Worm (Caenorhabditis elegans): Measurements from ENCODE around the gene fbxa-105.

fbxa-105 gene

DNA sequence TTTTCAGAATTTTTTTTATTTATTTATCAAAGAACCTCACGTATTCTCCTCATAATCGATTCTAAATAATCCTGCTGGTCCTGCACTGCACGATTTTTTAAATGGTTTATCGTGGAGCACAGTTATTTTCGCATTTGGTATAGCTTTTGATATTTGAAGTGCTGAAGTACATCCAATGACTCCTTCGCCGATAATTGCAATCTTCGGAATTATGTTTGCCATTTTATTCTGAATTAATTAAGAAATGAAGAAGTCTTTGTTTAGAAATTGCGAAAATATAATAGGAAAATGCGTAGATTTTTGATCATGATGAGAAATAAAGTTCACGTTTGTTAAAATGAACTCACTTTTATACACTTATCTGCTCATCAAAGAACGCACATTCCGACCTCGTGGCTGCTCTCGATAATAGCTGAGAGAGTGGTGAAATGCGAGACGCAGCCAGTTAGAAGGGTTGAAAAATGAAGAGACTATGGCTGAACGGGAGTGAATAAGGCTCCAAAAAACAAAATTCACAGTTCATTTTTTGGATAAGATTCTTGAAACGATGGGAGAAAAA, 43.1 kb upstream of the fbxa-105 start:
- TF ChIP-seq crh-2 (tag; optimal IDR thresholded peaks at IDR 0.05) (peak; percentile 78), nhr-21 (tag; optimal IDR thresholded peaks at IDR 0.05) (no peak), alr-1 (tag; optimal IDR thresholded peaks at IDR 0.05) (no peak), mdl-1 (tag; optimal IDR thresholded peaks at IDR 0.05) (peak; percentile 87 to 88), ZK546.5 (tag; optimal IDR thresholded peaks at IDR 0.05) (no peak), dmd-4 (tag; optimal IDR thresholded peaks at IDR 0.05) (no peak), nhr-6 (tag; optimal IDR thresholded peaks at IDR 0.05) (no peak), unc-39 (tag; optimal IDR thresholded peaks at IDR 0.05) (no peak), peb-1 (tag; optimal IDR thresholded peaks at IDR 0.05) (no peak), zag-1 (tag; optimal IDR thresholded peaks at IDR 0.05) (peak; percentile 37), ama-1 (optimal IDR thresholded peaks at IDR 0.05) (peak; percentile 88), nhr-11 (tag; optimal IDR thresholded peaks at IDR 0.05) (no peak), nhr-12 (tag; optimal IDR thresholded peaks at IDR 0.05) (no peak), elt-1 (tag; optimal IDR thresholded peaks at IDR 0.05) (no peak), ztf-4 (tag; optimal IDR thresholded peaks at IDR 0.05) (peak; percentile 6), nhr-129 (tag; optimal IDR thresholded peaks at IDR 0.05) (peak; percentile 48), unc-55 (GFP tag; optimal IDR thresholded peaks at IDR 0.05) (no peak), skn-1 (tag; optimal IDR thresholded peaks at IDR 0.05) (peak; percentile 34), nhr-25 (tag; optimal IDR thresholded peaks at IDR 0.05) (no peak), aly-2 (tag; optimal IDR thresholded peaks at IDR 0.05) (no peak), nhr-77 (tag; optimal IDR thresholded peaks at IDR 0.05) (no peak), lin-39 (tag; optimal IDR thresholded peaks at IDR 0.05) (no peak), sem-4 (tag; optimal IDR thresholded peaks at IDR 0.05) (peak; percentile 46), lsy-2 (tag; optimal IDR thresholded peaks at IDR 0.05) (peak in 1 of 2 experiments; percentile 71), egl-27 (tag; optimal IDR thresholded peaks at IDR 0.05) (no peak), mbf-1 (tag; optimal IDR thresholded peaks at IDR 0.05) (no peak), sma-3 (GFP tag; optimal IDR thresholded peaks at IDR 0.05) (no peak), nhr-237 (tag; optimal IDR thresholded peaks at IDR 0.05) (no peak), C34F6.9 (tag; optimal IDR thresholded peaks at IDR 0.05) (peak; percentile 76), sma-9 (GFP tag; optimal IDR thresholded peaks at IDR 0.05) (peak; percentile 95), sma-9 (tag; optimal IDR thresholded peaks at IDR 0.05) (no peak), nhr-10 (tag; optimal IDR thresholded peaks at IDR 0.05) (no peak), fos-1 (tag; optimal IDR thresholded peaks at IDR 0.05) (peak; percentile 49), R02D3.7 (tag; optimal IDR thresholded peaks at IDR 0.05) (no peak), ztf-1 (GFP tag; conservative IDR thresholded peaks at IDR 0.05) (no peak), blmp-1 (tag; optimal IDR thresholded peaks at IDR 0.05; ENCODE audit: insufficient read depth) (no peak), ceh-82 (tag; optimal IDR thresholded peaks at IDR 0.05) (no peak), lin-13 (GFP tag; optimal IDR thresholded peaks at IDR 0.05) (no peak), snpc-4 (tag; optimal IDR thresholded peaks at IDR 0.05) (no peak), F13H6.1 (tag; optimal IDR thresholded peaks at IDR 0.05) (peak; percentile 64), nhr-23 (tag; optimal IDR thresholded peaks at IDR 0.05) (no peak), mab-5 (tag; optimal IDR thresholded peaks at IDR 0.05) (no peak), unc-62 (GFP tag; optimal IDR thresholded peaks at IDR 0.05) (no peak), elt-3 (tag; optimal IDR thresholded peaks at IDR 0.05) (no peak), lin-11 (tag; optimal IDR thresholded peaks at IDR 0.05) (no peak), Y55F3AM.14 (GFP tag; optimal IDR thresholded peaks at IDR 0.05) (no peak), ceh-16 (tag; optimal IDR thresholded peaks at IDR 0.05) (no peak), gmeb-1 (tag; optimal IDR thresholded peaks at IDR 0.05) (peak; percentile 16), ztf-11 (tag; optimal IDR thresholded peaks at IDR 0.05) (no peak)
